Fruit fly (Drosophila melanogaster) whole organism, prepupa: ENCODE data around the gene CG15728.
A peak's percentile ranks its signal among the peaks of the same experiment; 100 is the strongest.

Experiments used
- Blimp-1 ChIP-seq: fragments of 200-800 bp; sonication (Bioruptor generic); optimal IDR thresholded peaks from 3 replicates; lab custom pipeline; 2017; ENCODE audit warnings: missing biosample characterization, missing genetic modification characterization, mild to moderate bottlenecking, moderate library complexity, missing genetic modification reagents
- CG10669 ChIP-seq: fragments of 200-800 bp; sonication (Bioruptor generic); optimal IDR thresholded peaks from 3 replicates; lab custom pipeline; 2018; ENCODE audit warnings: missing biosample characterization, mild to moderate bottlenecking, missing genetic modification characterization, moderate library complexity
- CG11294 ChIP-seq: fragments of 200-800 bp; sonication (Bioruptor generic); IDR thresholded peaks from 2 replicates; pipeline ENCODE4 v1.3.6; 2022; ENCODE audit warnings: missing biosample characterization, missing genetic modification characterization
- CG11762 ChIP-seq: fragments of 200-800 bp; sonication (Bioruptor generic); optimal IDR thresholded peaks from 3 replicates; lab custom pipeline; 2016; ENCODE audit warnings: missing biosample characterization, missing genetic modification characterization; ENCODE audit not compliant: insufficient read depth
- CG11902 ChIP-seq: fragments of 200-800 bp; sonication (Bioruptor generic); optimal IDR thresholded peaks from 3 replicates; lab custom pipeline; 2016; ENCODE audit warnings: missing biosample characterization, missing genetic modification characterization
- CG16779 ChIP-seq: fragments of 200-800 bp; sonication (Bioruptor generic); optimal IDR thresholded peaks from 3 replicates; lab custom pipeline; 2017; ENCODE audit warnings: missing biosample characterization, mild to moderate bottlenecking, missing genetic modification characterization
- CG3032 ChIP-seq: fragments of 200-800 bp; optimal IDR thresholded peaks from 2 replicates; lab custom pipeline; 2019; ENCODE audit warnings: missing biosample characterization, mild to moderate bottlenecking, missing genetic modification characterization, moderate library complexity
- CG31627 ChIP-seq: fragments of 200-800 bp; sonication (Bioruptor generic); optimal IDR thresholded peaks from 3 replicates; lab custom pipeline; 2016; ENCODE audit warnings: missing biosample characterization, missing genetic modification characterization
- CG32006 ChIP-seq: fragments of 200-800 bp; sonication (Bioruptor generic); optimal IDR thresholded peaks from 3 replicates; lab custom pipeline; 2017; ENCODE audit warnings: missing biosample characterization, mild to moderate bottlenecking, missing genetic modification characterization
- CG34406 ChIP-seq: fragments of 200-800 bp; sonication (Bioruptor generic); optimal IDR thresholded peaks from 3 replicates; lab custom pipeline; 2016; ENCODE audit warnings: missing biosample characterization, missing genetic modification characterization
- CG3919 ChIP-seq: fragments of 200-800 bp; sonication (Bioruptor generic); optimal IDR thresholded peaks from 3 replicates; lab custom pipeline; 2016; ENCODE audit warnings: missing biosample characterization, missing genetic modification characterization
- CG6163 ChIP-seq: fragments of 200-800 bp; sonication (Bioruptor generic); IDR thresholded peaks from 3 replicates; pipeline ENCODE4 v1.3.6; 2022; ENCODE audit warnings: missing biosample characterization, missing genetic modification characterization
- CG6276 ChIP-seq: fragments of 200-800 bp; sonication (Bioruptor generic); optimal IDR thresholded peaks from 2 replicates; lab custom pipeline; 2017; ENCODE audit warnings: missing biosample characterization, mild to moderate bottlenecking, missing genetic modification characterization
- CG6792 ChIP-seq: fragments of 200-800 bp; sonication (Bioruptor generic); optimal IDR thresholded peaks from 3 replicates; lab custom pipeline; 2016; ENCODE audit warnings: missing biosample characterization, missing genetic modification characterization
- CG6808 ChIP-seq: fragments of 200-800 bp; sonication (Bioruptor generic); optimal IDR thresholded peaks from 3 replicates; lab custom pipeline; 2017; ENCODE audit warnings: missing biosample characterization, missing genetic modification characterization, mild to moderate bottlenecking, moderate library complexity, missing genetic modification reagents
- CG6854 ChIP-seq: fragments of 200-800 bp; sonication (Bioruptor generic); optimal IDR thresholded peaks from 2 replicates; lab custom pipeline; 2017; ENCODE audit warnings: missing biosample characterization, mild to moderate bottlenecking, missing genetic modification characterization
- CG8119 ChIP-seq: fragments of 200-800 bp; sonication (Bioruptor generic); IDR thresholded peaks from 3 replicates; pipeline ENCODE4 v1.3.6; 2022; ENCODE audit warnings: missing biosample characterization, missing genetic modification characterization
- CG8319 ChIP-seq: fragments of 200-800 bp; sonication (Bioruptor generic); optimal IDR thresholded peaks from 3 replicates; lab custom pipeline; 2016; ENCODE audit warnings: missing biosample characterization, missing genetic modification characterization
- CG9139 ChIP-seq: fragments of 200-800 bp; sonication (Bioruptor generic); optimal IDR thresholded peaks from 3 replicates; lab custom pipeline; 2017; ENCODE audit warnings: missing biosample characterization, mild to moderate bottlenecking, missing genetic modification characterization
- Eip78C ChIP-seq: fragments of 200-800 bp; sonication (Bioruptor generic); peaks from one replicate; lab custom pipeline; 2016; ENCODE audit warnings: missing biosample characterization, missing genetic modification characterization
- Eip93F ChIP-seq: fragments of 200-800 bp; sonication (Bioruptor generic); optimal IDR thresholded peaks from 2 replicates; lab custom pipeline; 2016; ENCODE audit warnings: missing biosample characterization, mild to moderate bottlenecking, missing genetic modification characterization
- Ets96B ChIP-seq: fragments of 200-800 bp; optimal IDR thresholded peaks from 2 replicates; lab custom pipeline; 2019; ENCODE audit warnings: missing biosample characterization, mild to moderate bottlenecking, missing genetic modification characterization, moderate library complexity
- Gug ChIP-seq: fragments of 200-800 bp; sonication (Bioruptor generic); IDR thresholded peaks from 2 replicates; pipeline ENCODE4 v1.3.6; 2022; ENCODE audit warnings: missing biosample characterization, missing genetic modification characterization
- Hr38 ChIP-seq: sonication (Bioruptor generic); optimal IDR thresholded peaks from 2 replicates; lab custom pipeline; 2016; ENCODE audit warnings: missing biosample characterization, missing genetic modification characterization
- Hr39 ChIP-seq: fragments of 200-800 bp; sonication (Bioruptor generic); optimal IDR thresholded peaks from 2 replicates; lab custom pipeline; 2016; ENCODE audit warnings: missing biosample characterization, missing genetic modification characterization
- Hr4 ChIP-seq: fragments of 200-800 bp; sonication (Bioruptor generic); optimal IDR thresholded peaks from 3 replicates; lab custom pipeline; 2016; ENCODE audit warnings: missing biosample characterization, missing genetic modification characterization
- Lpt ChIP-seq: fragments of 200-800 bp; sonication (Bioruptor generic); optimal IDR thresholded peaks from 3 replicates; lab custom pipeline; 2016; ENCODE audit warnings: missing biosample characterization, missing genetic modification characterization
- OdsH ChIP-seq: fragments of 200-800 bp; sonication (Bioruptor generic); optimal IDR thresholded peaks from 3 replicates; lab custom pipeline; 2016; ENCODE audit warnings: missing biosample characterization, missing genetic modification characterization
- Smox ChIP-seq: fragments of 200-800 bp; sonication (Bioruptor generic); optimal IDR thresholded peaks from 3 replicates; lab custom pipeline; 2016; ENCODE audit warnings: missing biosample characterization, missing genetic modification characterization
- Sox14 ChIP-seq: fragments of 200-800 bp; sonication (Bioruptor generic); optimal IDR thresholded peaks from 3 replicates; lab custom pipeline; 2016; ENCODE audit warnings: missing biosample characterization, missing genetic modification characterization
- achi ChIP-seq: fragments of 200-800 bp; sonication (Bioruptor generic); optimal IDR thresholded peaks from 3 replicates; lab custom pipeline; 2016; ENCODE audit warnings: missing biosample characterization, missing genetic modification characterization
- cyc ChIP-seq: fragments of 200-800 bp; sonication (Bioruptor generic); optimal IDR thresholded peaks from 3 replicates; lab custom pipeline; 2016; ENCODE audit warnings: missing biosample characterization, missing genetic modification characterization
- dac ChIP-seq: fragments of 200-800 bp; sonication (Bioruptor generic); optimal IDR thresholded peaks from 2 replicates; lab custom pipeline; 2017; ENCODE audit warnings: missing biosample characterization, mild to moderate bottlenecking, missing genetic modification characterization
- dsx ChIP-seq: fragments of 200-800 bp; optimal IDR thresholded peaks from 3 replicates; lab custom pipeline; 2019; ENCODE audit warnings: missing biosample characterization, mild to moderate bottlenecking, missing genetic modification characterization, moderate library complexity; ENCODE audit not compliant: poor library complexity, severe bottlenecking
- eg ChIP-seq: fragments of 200-800 bp; sonication (Bioruptor generic); IDR thresholded peaks from 3 replicates; pipeline ENCODE4 v1.3.6; 2022; ENCODE audit warnings: missing biosample characterization, missing genetic modification characterization
- esn ChIP-seq: fragments of 200-800 bp; sonication (Bioruptor generic); optimal IDR thresholded peaks from 2 replicates; lab custom pipeline; 2016; ENCODE audit warnings: missing biosample characterization, mild to moderate bottlenecking, missing genetic modification characterization, moderate library complexity
- fd59A ChIP-seq: fragments of 200-800 bp; sonication (Bioruptor generic); optimal IDR thresholded peaks from 2 replicates; lab custom pipeline; 2017; ENCODE audit warnings: missing biosample characterization, mild to moderate bottlenecking, missing genetic modification characterization, missing genetic modification reagents
- lz ChIP-seq: fragments of 200-800 bp; sonication (Bioruptor generic); optimal IDR thresholded peaks from 3 replicates; lab custom pipeline; 2016; ENCODE audit warnings: missing biosample characterization, missing genetic modification characterization
- net ChIP-seq: fragments of 200-800 bp; sonication (Bioruptor generic); optimal IDR thresholded peaks from 3 replicates; lab custom pipeline; 2016; ENCODE audit warnings: missing biosample characterization, missing genetic modification characterization
- salr ChIP-seq, 2 experiments: fragments of 200-800 bp; sonication (Bioruptor generic); optimal IDR thresholded peaks; 3 replicates each; lab custom pipeline; 2016 to 2018; ENCODE audit warnings: missing biosample characterization in 2 of 2, missing genetic modification characterization in 2 of 2, mild to moderate bottlenecking in 1 of 2
- spab ChIP-seq: fragments of 200-800 bp; sonication (Bioruptor generic); optimal IDR thresholded peaks from 2 replicates; lab custom pipeline; 2017; ENCODE audit warnings: missing biosample characterization, mild to moderate bottlenecking, missing genetic modification characterization, missing genetic modification reagents
- ss ChIP-seq, 2 experiments: fragments of 200-800 bp; sonication (Bioruptor generic); optimal IDR thresholded peaks; 2 replicates in 1 of 2; 3 replicates in 1 of 2; lab custom pipeline; 2017 to 2018; ENCODE audit warnings: mild to moderate bottlenecking in 2 of 2, missing biosample characterization in 2 of 2, missing genetic modification characterization in 2 of 2, moderate library complexity in 1 of 2
- svp ChIP-seq: fragments of 200-800 bp; sonication (Bioruptor generic); peaks from one replicate; lab custom pipeline; 2016; ENCODE audit warnings: missing biosample characterization, missing genetic modification characterization
- topi ChIP-seq: fragments of 200-800 bp; sonication (Bioruptor generic); optimal IDR thresholded peaks from 3 replicates; lab custom pipeline; 2016; ENCODE audit warnings: missing biosample characterization, missing genetic modification characterization
- vri ChIP-seq: fragments of 200-800 bp; sonication (Bioruptor generic); optimal IDR thresholded peaks from 3 replicates; lab custom pipeline; 2016; ENCODE audit warnings: missing biosample characterization, mild to moderate bottlenecking, missing genetic modification characterization

Gene CG15728

DNA sequence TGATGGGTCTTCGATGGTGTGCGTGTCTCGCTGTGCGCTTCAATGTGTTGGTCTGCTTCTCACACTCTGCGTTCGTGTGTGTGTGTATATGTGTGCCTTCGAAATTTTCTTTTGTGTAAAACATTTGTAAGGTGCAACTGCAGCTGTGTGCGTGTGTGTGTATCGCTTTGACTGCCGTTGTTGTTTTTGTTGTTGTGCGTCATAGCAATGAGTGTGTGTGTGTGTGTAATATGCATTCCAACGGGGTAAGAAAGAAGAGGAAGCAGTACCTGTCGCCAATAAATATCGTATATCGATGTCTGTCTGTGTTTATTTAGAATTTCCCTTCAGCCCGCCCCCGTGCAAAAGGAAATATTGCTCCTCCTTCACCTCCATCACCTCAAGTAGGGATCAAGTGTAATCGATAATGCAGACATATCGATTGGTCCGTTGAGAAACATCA, 30.2 kb downstream of the CG15728 start (continued):
- TF ChIP-seq CG6808 (GFP tag; lab: Kevin White, UChicago) (peak; percentile 25), Blimp-1 (GFP tag; lab: Kevin White, UChicago) (no peak), dac (GFP tag; lab: Kevin White, UChicago) (no peak), CG31627 (GFP tag; lab: Kevin White, UChicago) (no peak), Sox14 (GFP tag; lab: Kevin White, UChicago) (peak; percentile 70), achi (GFP tag; lab: Kevin White, UChicago) (peak; percentile 15), CG16779 (tag; lab: Kevin White, UChicago) (no peak), CG3032 (peak; percentile 13), CG10669 (GFP tag; lab: Kevin White, UChicago) (no peak), CG3919 (GFP tag; lab: Kevin White, UChicago) (no peak), CG11762 (GFP tag; lab: Kevin White, UChicago) (no peak), Hr39 (GFP tag; lab: Kevin White, UChicago) (no peak), Eip93F (GFP tag; lab: Kevin White, UChicago) (no peak), CG8319 (no peak), CG11294 (GFP tag; lab: Robert Waterston, UW) (no peak), Smox (GFP tag; lab: Kevin White, UChicago) (no peak), lz (GFP tag; lab: Kevin White, UChicago) (no peak), fd59A (GFP tag; lab: Kevin White, UChicago) (no peak), CG11902 (GFP tag; lab: Kevin White, UChicago) (no peak), Hr4 (GFP tag; lab: Kevin White, UChicago) (no peak), Hr38 (GFP tag; lab: Kevin White, UChicago) (no peak), Ets96B (peak; percentile 1), CG6792 (GFP tag; lab: Kevin White, UChicago) (peak; percentile 24), CG9139 (GFP tag; lab: Kevin White, UChicago) (peak; percentile 28), spab (GFP tag; lab: Kevin White, UChicago) (no peak), CG32006 (GFP tag; lab: Kevin White, UChicago) (peak; percentile 20), CG6276 (no peak), Eip78C (peak; percentile 61), svp (GFP tag; lab: Kevin White, UChicago) (peak; percentile 96), OdsH (no peak), net (GFP tag; lab: Kevin White, UChicago) (no peak)

DNA sequence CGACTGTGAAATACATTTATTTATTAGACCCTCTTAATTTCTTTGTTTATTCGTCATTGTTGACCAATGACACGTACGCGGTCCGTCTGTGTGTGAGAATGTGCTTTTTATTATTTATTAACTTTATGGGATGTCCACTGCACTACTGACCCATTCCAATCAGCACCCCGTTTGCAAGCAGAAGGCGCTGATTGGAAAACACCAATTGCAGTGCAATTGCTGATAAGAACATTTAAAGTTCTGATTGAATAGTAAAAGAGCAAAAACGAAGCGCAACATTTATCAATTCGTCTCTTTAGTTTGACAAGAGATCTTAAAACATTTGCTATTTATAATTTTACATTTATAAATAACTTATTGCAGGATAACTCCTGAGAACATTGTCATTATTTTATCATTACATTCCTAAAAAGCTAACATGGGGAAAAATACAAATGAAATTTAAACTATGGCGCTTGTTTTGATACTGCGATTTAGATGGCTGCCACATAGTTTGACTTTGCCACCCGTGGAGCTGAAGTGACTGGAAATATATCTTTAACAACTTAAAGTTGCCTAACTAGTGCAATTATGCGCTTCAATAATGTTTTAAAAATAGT, 34.4 kb downstream of the CG15728 start:
- no peak for TF ChIP-seq topi (GFP tag; lab: Kevin White, UChicago)
- TF ChIP-seq salr (GFP tag; optimal IDR thresholded peaks at IDR 0.05; lab: Kevin White, UChicago) = no peak
- no peak for TF ChIP-seq dsx
- no peak for TF ChIP-seq OdsH
- TF ChIP-seq Hr38 (GFP tag; lab: Kevin White, UChicago) = no peak
- no peak for TF ChIP-seq CG32006 (GFP tag; lab: Kevin White, UChicago)
- peak; percentile 1 for TF ChIP-seq svp (GFP tag; lab: Kevin White, UChicago)
- peak; percentile 9 for TF ChIP-seq vri (GFP tag; lab: Kevin White, UChicago)
- no peak for TF ChIP-seq Ets96B
- TF ChIP-seq Sox14 (GFP tag; lab: Kevin White, UChicago) = no peak

DNA sequence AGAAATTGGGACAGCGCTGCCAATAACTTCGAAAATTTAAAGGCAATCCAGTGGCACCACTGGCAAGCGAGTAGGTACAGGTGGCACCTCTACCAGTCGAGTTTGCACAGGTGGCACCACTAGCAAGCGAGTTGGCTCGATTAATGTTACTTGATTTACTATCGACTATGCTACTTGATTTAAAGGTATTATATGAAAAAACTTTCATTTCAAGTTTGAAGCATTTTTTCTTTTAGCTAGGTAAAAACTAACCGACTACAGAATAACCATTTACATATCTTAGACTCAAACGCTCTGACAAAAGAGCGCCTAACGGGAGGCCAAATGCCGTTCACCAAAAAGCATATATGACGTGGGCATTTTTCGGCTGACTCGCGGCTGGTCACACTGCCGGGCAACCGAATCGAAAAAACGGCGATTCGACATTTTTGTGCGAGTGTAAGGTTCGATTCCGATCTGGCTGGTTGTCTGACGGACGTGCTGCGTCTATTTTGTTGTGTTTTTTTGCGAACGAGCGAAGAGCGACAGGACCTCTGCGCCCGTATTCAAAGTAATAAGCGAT, 35.0 kb downstream of the CG15728 start, which contains the start of gene Tis11:
TSS of gene Tis11 (plus strand) at position 417 of the 562 bp plus-strand sequence.
- TF ChIP-seq Hr4 (GFP tag; lab: Kevin White, UChicago) (no peak), CG6163 (peak; percentile 10; the same call in 2 of the 3 replicates), fd59A (GFP tag; lab: Kevin White, UChicago) (no peak), ss (GFP tag; optimal IDR thresholded peaks at IDR 0.05; lab: Kevin White, UChicago) (peak; percentile 9 to 15), eg (GFP tag; lab: Robert Waterston, UW) (peak; percentile 47; the same call in 2 of the 3 replicates), Hr38 (GFP tag; lab: Kevin White, UChicago) (no peak), CG3919 (GFP tag; lab: Kevin White, UChicago) (peak; percentile 26), cyc (GFP tag; lab: Kevin White, UChicago) (no peak), Gug (GFP tag; lab: Robert Waterston, UW) (no peak), esn (GFP tag; lab: Kevin White, UChicago) (no peak), achi (GFP tag; lab: Kevin White, UChicago) (peak; percentile 96), CG34406 (GFP tag; lab: Kevin White, UChicago) (no peak), Lpt (GFP tag; lab: Kevin White, UChicago) (no peak), vri (GFP tag; lab: Kevin White, UChicago) (peak; percentile 40), CG8119 (GFP tag; lab: Robert Waterston, UW) (no peak), Sox14 (GFP tag; lab: Kevin White, UChicago) (peak; percentile 28), net (GFP tag; lab: Kevin White, UChicago) (peak; percentile 27), CG6854 (GFP tag; lab: Kevin White, UChicago) (peak; percentile 60), svp (GFP tag; lab: Kevin White, UChicago) (peak; percentile 62), CG11762 (GFP tag; lab: Kevin White, UChicago) (no peak)
